Worm (Caenorhabditis elegans) whole organism, young adult: ENCODE data around the gene irld-65.

ENCODE experiments used
- B0336.3 ChIP-seq: fragments of 200-800 bp; sonication (Bioruptor generic); IDR thresholded peaks from 2 replicates; pipeline ENCODE4 v1.3.6; 2022; ENCODE audit warnings: missing genetic modification characterization, missing compliant biosample characterization
- F10E7.11 ChIP-seq: sonication (generic microtip); optimal IDR thresholded peaks from 2 replicates; lab custom pipeline; 2017; ENCODE audit warnings: mild to moderate bottlenecking, missing genetic modification characterization, moderate library complexity, missing compliant biosample characterization
- akir-1 ChIP-seq: fragments of 200-800 bp; sonication (Bioruptor generic); optimal IDR thresholded peaks from 2 replicates; lab custom pipeline; 2018; ENCODE audit warnings: mild to moderate bottlenecking, missing genetic modification characterization, moderate library complexity, missing compliant biosample characterization
- aptf-3 ChIP-seq: fragments of 200-800 bp; sonication (Bioruptor generic); IDR thresholded peaks from 2 replicates; pipeline ENCODE4 v1.3.6; 2022; ENCODE audit warnings: missing genetic modification characterization, missing compliant biosample characterization
- bed-1 ChIP-seq: fragments of 200-800 bp; sonication (Bioruptor generic); IDR thresholded peaks from 2 replicates; pipeline ENCODE4 v1.3.6; 2022; ENCODE audit warnings: missing genetic modification reagents, missing genetic modification characterization, missing compliant biosample characterization
- bed-2 ChIP-seq: fragments of 200-800 bp; sonication (Bioruptor generic); IDR thresholded peaks from 2 replicates; pipeline ENCODE4 v1.3.6; 2022; ENCODE audit warnings: missing genetic modification reagents, missing genetic modification characterization, missing compliant biosample characterization
- ccch-3 ChIP-seq: fragments of 200-800 bp; sonication (Bioruptor generic); optimal IDR thresholded peaks from 2 replicates; lab custom pipeline; 2018; ENCODE audit warnings: mild to moderate bottlenecking, missing genetic modification characterization, missing compliant biosample characterization
- ceh-27 ChIP-seq: fragments of 200-800 bp; sonication (Bioruptor generic); optimal IDR thresholded peaks from 2 replicates; lab custom pipeline; 2018; ENCODE audit warnings: mild to moderate bottlenecking, missing genetic modification characterization, moderate library complexity, missing compliant biosample characterization
- ceh-40 ChIP-seq: fragments of 200-800 bp; sonication (Bioruptor generic); IDR thresholded peaks from 2 replicates; pipeline ENCODE4 v1.3.6; 2022; ENCODE audit warnings: missing genetic modification characterization, missing compliant biosample characterization
- ceh-58 ChIP-seq: fragments of 200-800 bp; sonication (Bioruptor generic); IDR thresholded peaks from 2 replicates; pipeline ENCODE4 v1.3.6; 2022; ENCODE audit warnings: missing genetic modification characterization, missing compliant biosample characterization
- ceh-91 ChIP-seq: fragments of 200-800 bp; sonication (Bioruptor generic); IDR thresholded peaks from 2 replicates; pipeline ENCODE4 v1.3.6; 2022; ENCODE audit warnings: missing genetic modification reagents, missing genetic modification characterization, missing compliant biosample characterization
- chd-7 ChIP-seq: sonication (generic microtip); optimal IDR thresholded peaks from 2 replicates; lab custom pipeline; 2016; ENCODE audit warnings: mild to moderate bottlenecking, missing genetic modification characterization, moderate library complexity, missing compliant biosample characterization
- dox-1 ChIP-seq: fragments of 200-800 bp; sonication (Bioruptor generic); IDR thresholded peaks from 2 replicates; pipeline ENCODE4 v1.3.6; 2022; ENCODE audit warnings: missing genetic modification reagents, missing genetic modification characterization, missing compliant biosample characterization
- dpff-1 ChIP-seq: sonication (generic microtip); optimal IDR thresholded peaks from 2 replicates; lab custom pipeline; 2017; ENCODE audit warnings: mild to moderate bottlenecking, missing genetic modification characterization, missing compliant biosample characterization
- efl-1 ChIP-seq: fragments of 150-350 bp; optimal IDR thresholded peaks from 2 replicates; lab custom pipeline; 2014; ENCODE audit warnings: missing biosample characterization, missing genetic modification reagents, missing genetic modification characterization
- egl-18 ChIP-seq: fragments of 200-800 bp; sonication (Bioruptor generic); IDR thresholded peaks from 2 replicates; pipeline ENCODE4 v1.3.6; 2022; ENCODE audit warnings: missing genetic modification reagents, missing genetic modification characterization, missing compliant biosample characterization
- egl-44 ChIP-seq: fragments of 200-800 bp; sonication (Bioruptor generic); IDR thresholded peaks from 2 replicates; pipeline ENCODE4 v1.3.6; 2022; ENCODE audit warnings: missing genetic modification reagents, missing genetic modification characterization, missing compliant biosample characterization
- egrh-3 ChIP-seq: fragments of 200-800 bp; sonication (Bioruptor generic); IDR thresholded peaks from 2 replicates; pipeline ENCODE4 v1.3.6; 2022; ENCODE audit warnings: missing genetic modification reagents, missing genetic modification characterization, missing compliant biosample characterization
- ets-4 ChIP-seq: fragments of 200-800 bp; sonication (Bioruptor generic); optimal IDR thresholded peaks from 2 replicates; lab custom pipeline; 2018; ENCODE audit warnings: mild to moderate bottlenecking, missing genetic modification characterization, missing compliant biosample characterization
- fkh-3 ChIP-seq: sonication (generic microtip); optimal IDR thresholded peaks from 2 replicates; lab custom pipeline; 2016; ENCODE audit warnings: mild to moderate bottlenecking, missing genetic modification characterization, missing compliant biosample characterization
- gei-17 ChIP-seq: fragments of 200-800 bp; sonication (Bioruptor generic); optimal IDR thresholded peaks from 2 replicates; lab custom pipeline; 2018; ENCODE audit warnings: mild to moderate bottlenecking, missing genetic modification characterization, missing compliant biosample characterization
- him-1 ChIP-seq: sonication (generic microtip); optimal IDR thresholded peaks from 2 replicates; lab custom pipeline; 2016; ENCODE audit warnings: missing genotype, missing genetic modification reagents, missing genetic modification characterization, missing compliant biosample characterization
- hmg-1.2 ChIP-seq: fragments of 200-800 bp; sonication (Bioruptor generic); IDR thresholded peaks from 2 replicates; pipeline ENCODE4 v1.3.6; 2022; ENCODE audit warnings: missing genetic modification reagents, missing genetic modification characterization, missing compliant biosample characterization
- let-607 ChIP-seq, 2 experiments: fragments of 200-800 bp in 1 of 2; sonication (Bioruptor generic) in 1 of 2; sonication (generic microtip) in 1 of 2; optimal IDR thresholded peaks; 2 replicates each; lab custom pipeline; 2016 to 2018; ENCODE audit warnings: mild to moderate bottlenecking in 2 of 2, missing compliant biosample characterization in 2 of 2, missing genetic modification characterization in 2 of 2, moderate library complexity in 2 of 2, missing genotype in 1 of 2
- lin-35 ChIP-seq, 3 experiments: fragments of 150-350 bp in 2 of 3; sonication (generic microtip) in 1 of 3; optimal IDR thresholded peaks; 2 replicates each; lab custom pipeline; 2014 to 2018; ENCODE audit warnings: missing biosample characterization in 3 of 3, missing genetic modification characterization in 3 of 3, missing genetic modification reagents in 3 of 3
- lin-54 ChIP-seq: fragments of 200-800 bp; sonication (Bioruptor generic); optimal IDR thresholded peaks from 2 replicates; lab custom pipeline; 2018; ENCODE audit warnings: mild to moderate bottlenecking, missing genetic modification characterization, missing compliant biosample characterization
- mcd-1 ChIP-seq: fragments of 200-800 bp; sonication (Bioruptor generic); IDR thresholded peaks from 2 replicates; pipeline ENCODE4 v1.3.6; 2022; ENCODE audit warnings: missing genetic modification reagents, missing genetic modification characterization, missing compliant biosample characterization
- mxl-1 ChIP-seq: sonication (generic microtip); optimal IDR thresholded peaks from 2 replicates; lab custom pipeline; 2016; ENCODE audit warnings: missing genetic modification characterization, missing compliant biosample characterization
- nfya-1 ChIP-seq: sonication (generic microtip); optimal IDR thresholded peaks from 2 replicates; lab custom pipeline; 2017; ENCODE audit warnings: antibody characterized with exemption, missing compliant biosample characterization, missing genetic modification characterization, borderline replicate concordance; ENCODE audit not compliant: insufficient read depth
- nhr-27 ChIP-seq: fragments of 200-800 bp; sonication (Bioruptor generic); optimal IDR thresholded peaks from 2 replicates; lab custom pipeline; 2018; ENCODE audit warnings: mild to moderate bottlenecking, missing genetic modification characterization, moderate library complexity, missing compliant biosample characterization
- nhr-80 ChIP-seq: sonication (generic microtip); optimal IDR thresholded peaks from 2 replicates; lab custom pipeline; 2016; ENCODE audit warnings: missing genetic modification characterization, missing compliant biosample characterization
- nhr-90 ChIP-seq: sonication (generic microtip); optimal IDR thresholded peaks from 2 replicates; lab custom pipeline; 2016; ENCODE audit warnings: missing genotype, mild to moderate bottlenecking, missing genetic modification characterization, missing compliant biosample characterization
- rec-8 ChIP-seq, 2 experiments: sonication (generic microtip); optimal IDR thresholded peaks; 2 replicates each; lab custom pipeline; 2016; ENCODE audit warnings: mild to moderate bottlenecking in 2 of 2, missing genetic modification characterization in 2 of 2, missing genetic modification reagents in 2 of 2, missing genotype in 2 of 2, missing biosample characterization in 1 of 2, missing compliant biosample characterization in 1 of 2, moderate library complexity in 1 of 2
- snpc-1.1 ChIP-seq: sonication (generic microtip); optimal IDR thresholded peaks from 2 replicates; lab custom pipeline; 2017; ENCODE audit warnings: missing genetic modification characterization, mild to moderate bottlenecking, missing compliant biosample characterization, antibody characterized with exemption, moderate library complexity, missing genotype, missing genetic modification reagents; ENCODE audit not compliant: insufficient read depth
- unc-130 ChIP-seq: sonication (generic microtip); optimal IDR thresholded peaks from 2 replicates; lab custom pipeline; 2016; ENCODE audit warnings: missing genetic modification reagents, missing genetic modification characterization, missing compliant biosample characterization
- xnd-1 ChIP-seq: sonication (generic microtip); optimal IDR thresholded peaks from 2 replicates; lab custom pipeline; 2016; ENCODE audit warnings: missing genotype, missing genetic modification reagents, missing genetic modification characterization, missing compliant biosample characterization
- zfh-2 ChIP-seq: fragments of 200-800 bp; sonication (Bioruptor generic); conservative IDR thresholded peaks from 2 replicates; pipeline ENCODE4 v1.3.6; 2022; ENCODE audit warnings: missing genetic modification reagents, missing genetic modification characterization, missing compliant biosample characterization
- ztf-18 ChIP-seq: sonication (generic microtip); optimal IDR thresholded peaks from 2 replicates; lab custom pipeline; 2016; ENCODE audit warnings: missing genotype, mild to moderate bottlenecking, missing genetic modification characterization, missing compliant biosample characterization
- ztf-28 ChIP-seq: fragments of 200-800 bp; sonication (Bioruptor generic); IDR thresholded peaks from 2 replicates; pipeline ENCODE4 v1.3.6; 2022; ENCODE audit warnings: missing genetic modification reagents, missing genetic modification characterization, missing compliant biosample characterization

irld-65 gene

DNA sequence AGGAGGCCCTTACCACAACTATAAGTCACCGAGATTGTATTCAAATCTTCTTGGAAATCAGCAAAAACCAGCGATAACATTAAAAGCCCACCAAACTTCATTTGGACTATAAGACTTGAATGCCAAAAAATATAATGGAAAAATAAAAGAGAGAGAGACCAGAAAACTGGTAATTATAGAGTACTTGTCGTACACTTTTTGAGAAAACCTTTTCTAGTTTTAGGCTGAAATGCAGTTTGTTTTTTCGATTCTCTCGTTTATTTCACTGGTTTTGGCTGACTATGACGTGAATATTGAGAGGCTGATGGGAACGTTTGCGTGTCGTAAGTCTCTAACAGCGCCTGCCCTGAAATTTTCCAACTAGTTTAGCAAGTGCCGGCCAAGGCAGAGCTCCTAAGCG, 7.3 kb downstream of the irld-65 start, which contains the start of the genes irld-64 and irld-63 (continued):
- TF ChIP-seq fkh-3 (tag; lab: Kevin White, UChicago) (no peak), hmg-1.2 (GFP tag; lab: Robert Waterston, UW) (no peak)

DNA sequence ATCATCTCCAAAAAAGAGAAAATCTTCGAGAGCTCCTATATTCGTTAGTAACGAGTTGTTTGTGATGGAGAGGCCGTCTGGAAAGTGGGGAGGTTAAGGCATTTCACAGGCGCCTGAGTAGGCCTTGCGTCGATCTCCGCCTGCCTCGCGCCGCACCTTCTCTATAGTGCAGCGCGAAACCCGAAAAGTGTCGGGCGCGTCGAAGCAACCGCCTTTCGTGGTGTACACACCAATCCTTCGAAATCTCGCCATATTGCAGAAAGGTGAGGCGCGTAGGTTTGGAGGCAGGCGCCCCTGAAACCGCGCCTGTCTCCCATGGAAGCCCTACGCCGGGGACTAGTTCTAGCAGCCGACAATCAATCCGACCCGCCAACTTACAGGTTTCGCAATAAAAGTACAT, 7.9 kb downstream of the irld-65 start:
- TF ChIP-seq egl-18 (no peak), snpc-1.1 (tag; lab: Kevin White, UChicago) (peak; percentile 54), ztf-28 (0 out of 2 replicates have a peak, but pooled peaks have one; percentile 10), zfh-2 (GFP tag; lab: Robert Waterston, UW) (peak; percentile 81)

DNA sequence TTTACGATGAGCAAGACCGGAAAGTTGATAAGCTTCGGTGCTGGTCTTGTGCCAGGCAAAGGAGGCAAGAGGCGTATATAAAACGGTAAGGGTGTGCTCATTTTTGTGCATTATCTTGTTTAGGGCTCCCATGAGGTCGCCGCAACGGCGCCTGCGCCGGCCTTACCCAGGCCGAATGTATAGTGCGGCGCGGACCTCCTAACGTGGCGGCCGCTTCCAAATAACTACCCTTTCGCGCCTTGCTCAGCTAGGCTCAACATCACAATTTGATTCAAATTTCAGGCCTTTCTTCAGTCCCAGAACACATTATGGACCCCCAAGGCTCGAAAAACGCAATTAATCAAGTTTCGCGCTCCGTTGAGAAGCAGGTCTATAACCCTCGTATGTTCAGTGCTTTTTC, 10.2 kb downstream of the irld-65 start, which contains the start of the genes ZK355.3 and ZK355.8:
TSS of gene ZK355.3 (minus strand) at position 101 of the 400 bp plus-strand sequence.
TSS of gene ZK355.8 (plus strand) at position 272 of the 400 bp plus-strand sequence.
- peak; percentile 49 for TF ChIP-seq zfh-2 (GFP tag; lab: Robert Waterston, UW)
- no peak for TF ChIP-seq ccch-3 (GFP tag; lab: Kevin White, UChicago)
- no peak for TF ChIP-seq lin-35 (GFP tag; optimal IDR thresholded peaks at IDR 0.05; lab: Kevin White, UChicago)
- TF ChIP-seq rec-8 (tag; optimal IDR thresholded peaks at IDR 0.05; lab: Kevin White, UChicago) = no peak
- TF ChIP-seq aptf-3 (GFP tag; lab: Robert Waterston, UW) = no peak

- TF ChIP-seq egl-44 = no peak
- no peak for TF ChIP-seq ceh-58 (GFP tag; lab: Robert Waterston, UW)
- no peak for TF ChIP-seq rec-8 (tag; optimal IDR thresholded peaks at IDR 0.05; lab: Kevin White, UChicago)
- no peak for TF ChIP-seq let-607 (tag; optimal IDR thresholded peaks at IDR 0.05; lab: Kevin White, UChicago)
- TF ChIP-seq xnd-1 (tag; lab: Kevin White, UChicago) = no peak
- no peak for TF ChIP-seq bed-1 (GFP tag; lab: Robert Waterston, UW)
- peak; percentile 68 for TF ChIP-seq zfh-2 (GFP tag; lab: Robert Waterston, UW)
- TF ChIP-seq chd-7 (tag; lab: Kevin White, UChicago) = no peak
- no peak for TF ChIP-seq akir-1 (GFP tag; lab: Kevin White, UChicago)
- peak; percentile 3 for TF ChIP-seq ets-4
- no peak for TF ChIP-seq bed-2 (GFP tag; lab: Robert Waterston, UW)
- 0 out of 2 replicates have a peak, but pooled peaks have one; percentile 28 for TF ChIP-seq mcd-1 (GFP tag; lab: Robert Waterston, UW)
- no peak for TF ChIP-seq efl-1 (GFP tag; lab: Kevin White, UChicago)
- peak; percentile 72 for TF ChIP-seq egrh-3 (GFP tag; lab: Robert Waterston, UW)
- no peak for TF ChIP-seq nhr-90 (tag; lab: Kevin White, UChicago)
- TF ChIP-seq gei-17 = no peak
- TF ChIP-seq F10E7.11 (tag; lab: Kevin White, UChicago) = peak; percentile 15
- TF ChIP-seq ccch-3 (GFP tag; lab: Kevin White, UChicago) = no peak
- TF ChIP-seq ztf-18 = no peak
- TF ChIP-seq nhr-27 (tag; lab: Kevin White, UChicago) = no peak
- 0 out of 2 replicates have a peak, but pooled peaks have one; percentile 7 for TF ChIP-seq aptf-3 (GFP tag; lab: Robert Waterston, UW)
Observed at ce11 chrII:2925806-2926558, 11.8 kb downstream of the irld-65 start.

ce11 chrII:2925032-2925431, 12.7 kb downstream of the irld-65 start:
- TF ChIP-seq dpff-1 (tag; lab: Kevin White, UChicago) = no peak
- TF ChIP-seq B0336.3 (GFP tag; lab: Robert Waterston, UW) = no peak
- TF ChIP-seq hmg-1.2 (GFP tag; lab: Robert Waterston, UW) = peak; percentile 67
- TF ChIP-seq unc-130 (GFP tag; lab: Kevin White, UChicago) = no peak
- no peak for TF ChIP-seq dox-1
- no peak for TF ChIP-seq ceh-91 (GFP tag; lab: Robert Waterston, UW)
- no peak for TF ChIP-seq ceh-27 (GFP tag; lab: Kevin White, UChicago)
- TF ChIP-seq lin-54 (GFP tag; lab: Kevin White, UChicago) = no peak
- no peak for TF ChIP-seq mxl-1 (tag; lab: Kevin White, UChicago)
- TF ChIP-seq fkh-3 (tag; lab: Kevin White, UChicago) = no peak
- TF ChIP-seq ceh-40 = no peak
- peak; percentile 61; the same call in 1 of the 2 replicates for TF ChIP-seq egrh-3 (GFP tag; lab: Robert Waterston, UW)
- no peak for TF ChIP-seq him-1 (tag; lab: Kevin White, UChicago)
- TF ChIP-seq ccch-3 (GFP tag; lab: Kevin White, UChicago) = no peak
- TF ChIP-seq nhr-80 (tag; lab: Kevin White, UChicago) = no peak
- TF ChIP-seq nfya-1 (tag; lab: Kevin White, UChicago) = no peak
- TF ChIP-seq zfh-2 (GFP tag; lab: Robert Waterston, UW) = peak; percentile 55; the same call in 1 of the 2 replicates
